Fruit fly (Drosophila melanogaster) whole organism, pupa: ENCODE measurements around the gene CG31807.

Experiments used
- CG10348 ChIP-seq: fragments of 200-800 bp; sonication (Bioruptor generic); IDR thresholded peaks from 2 replicates; pipeline ENCODE4 v1.3.6; 2022; ENCODE audit warnings: missing biosample characterization, missing genetic modification characterization
- CG12605 ChIP-seq: fragments of 200-800 bp; sonication (Bioruptor generic); IDR thresholded peaks from 2 replicates; pipeline ENCODE4 v1.3.6; 2022; ENCODE audit warnings: missing biosample characterization, missing genetic modification characterization
- CG13204 ChIP-seq: fragments of 200-800 bp; sonication (Bioruptor generic); optimal IDR thresholded peaks from 2 replicates; lab custom pipeline; 2018; ENCODE audit warnings: missing biosample characterization, mild to moderate bottlenecking, missing genetic modification characterization, moderate library complexity
- CG8159 ChIP-seq: fragments of 200-800 bp; sonication (Bioruptor generic); optimal IDR thresholded peaks from 3 replicates; lab custom pipeline; 2018; ENCODE audit warnings: missing biosample characterization, mild to moderate bottlenecking, missing genetic modification characterization, moderate library complexity
- CG9948 ChIP-seq: fragments of 200-800 bp; sonication (Bioruptor generic); optimal IDR thresholded peaks from 2 replicates; lab custom pipeline; 2018; ENCODE audit warnings: missing biosample characterization, mild to moderate bottlenecking, missing genetic modification characterization, moderate library complexity
- D1 ChIP-seq: fragments of 200-800 bp; sonication (Bioruptor generic); optimal IDR thresholded peaks from 2 replicates; lab custom pipeline; 2018; ENCODE audit warnings: missing biosample characterization, mild to moderate bottlenecking, missing genetic modification characterization, moderate library complexity
- EcR ChIP-seq: fragments of 200-800 bp; sonication (Bioruptor generic); optimal IDR thresholded peaks from 3 replicates; lab custom pipeline; 2019; ENCODE audit warnings: missing biosample characterization, missing genetic modification characterization, mild to moderate bottlenecking, moderate library complexity, missing genetic modification reagents
- Ets98B ChIP-seq: fragments of 200-800 bp; sonication (Bioruptor generic); IDR thresholded peaks from 2 replicates; pipeline ENCODE4 v1.3.6; 2022; ENCODE audit warnings: missing biosample characterization, missing genetic modification characterization
- Pif1B ChIP-seq: fragments of 200-800 bp; sonication (Bioruptor generic); optimal IDR thresholded peaks from 3 replicates; lab custom pipeline; 2016; ENCODE audit warnings: missing biosample characterization, missing genetic modification characterization
- gl ChIP-seq: fragments of 200-800 bp; sonication (Bioruptor generic); optimal IDR thresholded peaks from 2 replicates; lab custom pipeline; 2018; ENCODE audit warnings: missing biosample characterization, mild to moderate bottlenecking, missing genetic modification characterization

DNA sequence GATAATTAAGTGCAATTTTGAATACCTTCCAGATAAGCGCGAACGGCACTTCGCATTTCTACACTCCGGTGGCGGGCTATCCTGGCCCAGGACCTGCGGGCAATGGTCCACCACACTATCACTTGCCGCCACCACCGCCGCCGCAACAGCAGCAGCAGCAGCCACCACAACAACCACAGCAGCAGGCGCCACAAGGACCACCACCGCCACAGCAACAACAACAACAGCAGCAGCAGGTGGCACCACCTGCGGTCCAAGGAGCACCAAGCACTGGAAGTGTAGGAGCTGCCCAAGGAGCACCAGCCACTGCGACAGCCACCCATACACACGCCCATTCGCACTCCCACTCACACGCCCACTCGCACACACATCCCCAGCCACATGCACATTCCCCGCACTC, 26.3 kb downstream of the CG31807 start:
- no peak for TF ChIP-seq CG13204
- no peak for TF ChIP-seq CG8159 (tag; lab: Kevin White, UChicago)
- no peak for TF ChIP-seq Pif1B
- no peak for TF ChIP-seq Ets98B (GFP tag; lab: Robert Waterston, UW)
- no peak for TF ChIP-seq D1 (tag; lab: Kevin White, UChicago)
- TF ChIP-seq CG9948 (tag; lab: Kevin White, UChicago): no peak
- TF ChIP-seq CG10348 (GFP tag; lab: Robert Waterston, UW): no peak
- no peak for TF ChIP-seq CG12605 (GFP tag; lab: Robert Waterston, UW)
- no peak for TF ChIP-seq EcR (GFP tag; lab: Kevin White, UChicago)
- no peak for TF ChIP-seq gl
